Worm (Caenorhabditis elegans): Measurements from ENCODE around the gene eat-3.

- TF ChIP-seq dao-5 (tag; optimal IDR thresholded peaks at IDR 0.05) (no peak), W03F9.2 (tag; optimal IDR thresholded peaks at IDR 0.05) (no peak)
Observed at ce11 chrII:9369394-9369793, 44.7 kb downstream of the eat-3 start.
